Fruit fly (Drosophila melanogaster): ENCODE measurements around the gene CG10584.

Gene CG10584

DNA sequence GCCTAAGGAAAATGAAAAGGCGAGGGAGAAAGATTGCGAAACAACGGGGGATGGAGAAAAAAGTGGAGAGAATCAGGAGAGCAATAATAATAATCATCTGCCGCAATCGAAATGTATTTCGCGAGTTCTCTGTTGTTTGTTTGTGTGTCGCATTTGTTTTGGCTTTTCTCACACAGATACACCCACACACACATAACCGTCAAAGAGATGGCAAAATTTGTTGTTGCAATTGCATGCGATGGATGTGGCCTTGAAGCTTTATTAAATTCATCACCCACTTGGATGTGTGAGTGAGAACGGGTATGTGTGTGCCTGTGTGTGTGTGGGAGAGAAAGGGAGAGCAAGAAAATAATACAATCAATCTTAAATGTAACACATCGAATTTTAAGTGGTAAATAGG is 19.5 kb downstream of the CG10584 start:
- TF ChIP-seq Myc (optimal IDR thresholded peaks at IDR 0.05) = no peak
- no peak for TF ChIP-seq insv (optimal IDR thresholded peaks at IDR 0.05)
- TF ChIP-seq ttk (optimal IDR thresholded peaks at IDR 0.05) = no peak
- TF ChIP-seq psq (optimal IDR thresholded peaks at IDR 0.05) = no peak
- TF ChIP-seq Sin3A (optimal IDR thresholded peaks at IDR 0.05) = no peak

dm6 chr3L:21010846-21011607 is 20.1 kb downstream of the CG10584 start:
- TF ChIP-seq psq (optimal IDR thresholded peaks at IDR 0.05) (no peak), Sin3A (optimal IDR thresholded peaks at IDR 0.05) (no peak), ttk (optimal IDR thresholded peaks at IDR 0.05) (no peak), h (optimal IDR thresholded peaks at IDR 0.05) (no peak), Myc (optimal IDR thresholded peaks at IDR 0.05) (no peak), insv (optimal IDR thresholded peaks at IDR 0.05) (no peak)

DNA sequence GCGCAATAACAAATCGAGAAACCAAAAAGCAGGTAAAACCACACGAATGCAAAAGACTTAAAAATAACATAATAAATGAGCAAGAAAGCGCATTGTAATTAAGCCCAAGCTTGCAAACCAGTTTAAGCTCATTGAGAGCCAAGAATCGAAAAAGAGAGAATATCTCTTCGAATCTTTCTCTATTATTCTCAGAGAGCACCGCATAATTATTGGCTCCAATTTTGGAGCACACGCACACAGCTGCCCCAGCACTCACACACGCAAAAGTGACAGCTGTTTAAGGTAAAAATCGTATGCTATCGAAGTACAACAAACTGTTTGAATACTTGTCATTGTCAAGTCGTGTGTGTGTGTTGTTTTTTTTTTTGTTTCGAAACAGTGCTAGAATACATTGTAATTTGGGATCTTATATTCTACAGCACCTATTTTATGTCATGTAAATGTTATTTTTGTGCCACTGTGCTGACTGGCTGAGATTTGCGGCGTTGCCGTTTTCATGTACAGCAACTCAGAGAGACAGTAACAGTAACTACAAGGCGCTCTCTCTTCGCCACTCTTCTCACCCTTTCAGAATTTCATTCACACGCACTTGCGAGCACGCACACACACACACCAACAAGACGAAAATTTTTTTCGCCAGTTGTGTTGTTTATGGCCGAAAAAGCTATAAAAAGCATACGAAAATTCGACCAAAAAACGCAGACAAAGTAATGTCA is 21.6 kb downstream of the CG10584 start:
- no peak for TF ChIP-seq h (optimal IDR thresholded peaks at IDR 0.05)
- no peak for TF ChIP-seq ttk (optimal IDR thresholded peaks at IDR 0.05)
- no peak for TF ChIP-seq insv (optimal IDR thresholded peaks at IDR 0.05)
- no peak for TF ChIP-seq Myc (optimal IDR thresholded peaks at IDR 0.05)
- no peak for TF ChIP-seq Sin3A (optimal IDR thresholded peaks at IDR 0.05)
- TF ChIP-seq psq (optimal IDR thresholded peaks at IDR 0.05) = no peak

- TF ChIP-seq ttk (optimal IDR thresholded peaks at IDR 0.05) (no peak), insv (optimal IDR thresholded peaks at IDR 0.05) (no peak), psq (optimal IDR thresholded peaks at IDR 0.05) (no peak), Sin3A (optimal IDR thresholded peaks at IDR 0.05) (no peak), Myc (optimal IDR thresholded peaks at IDR 0.05) (no peak), h (optimal IDR thresholded peaks at IDR 0.05) (no peak)
Observed at dm6 chr3L:21008899-21009298, 22.3 kb downstream of the CG10584 start.

DNA sequence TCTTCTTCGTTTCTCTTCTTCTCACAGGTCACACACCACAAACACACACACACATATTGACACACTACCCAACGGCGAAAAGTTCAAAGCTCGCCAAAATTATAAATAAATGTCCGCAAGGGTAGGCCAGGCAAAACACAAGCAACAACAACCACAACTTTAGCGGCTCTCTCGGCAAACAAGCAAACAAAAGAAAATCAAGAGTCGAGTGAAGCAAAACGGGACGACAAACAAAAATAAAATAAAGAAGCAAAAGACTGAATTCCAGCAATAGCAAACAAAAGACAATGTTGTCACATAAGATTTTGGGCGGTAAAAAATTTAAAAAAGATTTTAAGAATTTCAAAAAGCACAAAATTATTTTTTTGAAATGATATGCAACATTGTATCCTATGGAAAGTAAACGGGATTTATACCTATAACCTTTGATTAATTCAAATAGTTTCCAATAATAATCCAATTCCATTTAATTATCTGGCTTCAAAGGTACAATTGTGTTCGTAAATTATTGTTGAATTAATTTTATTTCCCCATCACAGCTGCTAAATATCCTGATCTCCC is 22.8 kb downstream of the CG10584 start:
- TF ChIP-seq ttk (optimal IDR thresholded peaks at IDR 0.05) (no peak), insv (optimal IDR thresholded peaks at IDR 0.05) (no peak), h (optimal IDR thresholded peaks at IDR 0.05) (no peak), psq (optimal IDR thresholded peaks at IDR 0.05) (no peak), Sin3A (optimal IDR thresholded peaks at IDR 0.05) (no peak), Myc (optimal IDR thresholded peaks at IDR 0.05) (no peak)

DNA sequence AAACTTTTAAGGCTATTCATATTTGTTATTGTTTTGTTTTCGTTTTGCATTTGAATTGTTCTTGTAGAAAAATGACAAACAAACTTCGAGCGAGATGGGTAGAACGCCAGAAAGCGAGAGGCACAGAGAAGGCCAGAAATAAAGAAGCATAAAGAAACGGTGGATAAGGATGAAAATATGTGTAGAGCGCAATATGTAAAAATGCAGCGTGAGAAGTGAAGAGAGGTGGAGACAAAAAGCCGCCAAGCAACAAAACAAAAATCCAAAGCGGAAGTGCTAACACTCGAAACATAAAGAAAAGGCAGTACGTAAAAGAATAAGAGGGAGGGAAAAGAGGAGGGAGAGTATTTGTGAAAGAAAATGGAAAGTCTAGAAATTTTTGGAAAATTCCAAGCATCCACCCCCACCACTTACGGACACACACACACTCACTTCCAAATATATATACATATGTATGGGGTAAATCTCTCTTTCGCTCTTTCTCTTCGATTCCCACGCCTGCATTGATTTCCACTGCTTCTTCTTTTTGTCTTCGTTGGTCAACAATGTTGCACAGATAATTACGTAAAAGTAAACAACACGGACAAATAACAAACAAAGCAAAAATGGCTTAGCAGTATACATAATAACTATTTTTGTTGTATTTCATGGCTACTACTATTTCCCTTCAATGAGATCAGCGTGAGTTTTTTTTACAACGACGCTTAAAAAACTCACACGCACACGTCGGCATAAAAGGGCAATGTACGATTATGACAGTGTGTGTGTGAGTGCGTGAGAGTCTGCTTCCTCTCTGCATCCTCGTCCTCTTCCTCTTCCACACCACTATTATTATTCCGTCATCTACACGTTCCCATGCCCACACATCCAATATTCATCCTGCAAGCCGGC is 23.6 kb downstream of the CG10584 start:
- no peak for TF ChIP-seq ttk (optimal IDR thresholded peaks at IDR 0.05)
- no peak for TF ChIP-seq h (optimal IDR thresholded peaks at IDR 0.05)
- no peak for TF ChIP-seq insv (optimal IDR thresholded peaks at IDR 0.05)
- TF ChIP-seq psq (optimal IDR thresholded peaks at IDR 0.05) = no peak
- no peak for TF ChIP-seq Sin3A (optimal IDR thresholded peaks at IDR 0.05)
- no peak for TF ChIP-seq Myc (optimal IDR thresholded peaks at IDR 0.05)

DNA sequence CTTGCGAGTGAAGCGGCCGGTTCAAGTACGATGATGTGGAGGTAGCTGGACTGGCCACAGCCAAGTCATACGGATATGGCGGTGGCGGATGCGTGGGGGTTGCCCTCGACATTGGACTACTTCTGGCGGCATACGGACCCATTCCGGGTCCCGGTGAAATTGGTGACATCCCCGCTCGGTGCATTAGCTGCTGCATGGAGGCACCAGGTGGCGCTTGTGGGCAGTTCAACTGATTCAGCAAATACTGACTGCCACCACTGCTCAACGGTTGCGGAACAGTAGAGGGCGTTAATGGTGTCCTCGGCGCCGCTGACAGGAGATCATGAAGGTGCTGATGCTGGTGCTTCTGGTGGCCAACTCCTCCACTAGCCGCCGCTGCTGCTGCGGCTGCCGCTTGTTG is 31.5 kb downstream of the CG10584 start:
- TF ChIP-seq ttk (optimal IDR thresholded peaks at IDR 0.05) (no peak), h (optimal IDR thresholded peaks at IDR 0.05) (no peak), psq (optimal IDR thresholded peaks at IDR 0.05) (no peak), Myc (optimal IDR thresholded peaks at IDR 0.05) (no peak), insv (optimal IDR thresholded peaks at IDR 0.05) (no peak), Sin3A (optimal IDR thresholded peaks at IDR 0.05) (no peak)

dm6 chr3L:20991373-20991772 is 39.8 kb downstream of the CG10584 start, which contains the start of gene CG12984:
TSS of gene CG12984 (plus strand) at chr3L:20991673.
- TF ChIP-seq h (optimal IDR thresholded peaks at IDR 0.05) = no peak
- no peak for TF ChIP-seq insv (optimal IDR thresholded peaks at IDR 0.05)
- TF ChIP-seq ttk (optimal IDR thresholded peaks at IDR 0.05) = no peak
- no peak for TF ChIP-seq psq (optimal IDR thresholded peaks at IDR 0.05)

DNA sequence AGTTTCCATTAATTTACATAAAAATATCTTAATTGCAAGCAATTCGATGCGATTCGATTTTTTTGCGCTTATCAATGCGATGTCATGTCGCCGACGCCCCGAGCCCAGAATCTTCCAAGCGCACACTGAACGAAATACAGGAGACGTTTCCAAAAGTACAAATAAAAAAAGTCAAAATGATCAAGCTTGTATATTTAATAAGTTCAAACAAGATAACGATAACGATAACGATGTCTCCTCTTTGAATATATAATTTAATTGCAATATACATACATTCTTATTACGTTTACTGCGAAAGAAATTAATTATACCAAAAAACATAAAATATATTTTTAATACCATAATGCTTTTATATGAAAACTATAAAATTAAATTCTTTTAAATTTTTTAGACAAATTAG is 40.9 kb downstream of the CG10584 start:
- TF ChIP-seq psq (optimal IDR thresholded peaks at IDR 0.05) = no peak

DNA sequence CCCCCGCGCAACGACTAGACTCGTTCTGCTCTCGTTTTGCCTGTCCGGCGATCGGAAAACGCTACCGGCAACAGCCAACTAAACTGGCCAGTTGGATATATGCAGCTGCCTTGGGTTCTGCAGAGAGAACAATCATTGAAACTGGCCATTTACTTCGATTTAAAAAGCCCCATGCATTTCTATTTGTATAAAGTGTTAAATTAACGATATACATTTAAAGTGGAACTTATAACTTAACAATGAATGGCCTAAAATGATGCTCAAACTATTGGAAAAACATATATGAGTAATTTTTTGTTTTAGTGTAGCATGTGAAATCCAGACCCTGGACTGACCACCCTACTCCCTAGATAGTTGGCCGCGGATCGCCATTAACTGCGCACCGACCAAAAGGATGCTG is 42.3 kb downstream of the CG10584 start:
- TF ChIP-seq ttk (optimal IDR thresholded peaks at IDR 0.05) (no peak), Sin3A (optimal IDR thresholded peaks at IDR 0.05) (no peak), psq (optimal IDR thresholded peaks at IDR 0.05) (no peak), h (optimal IDR thresholded peaks at IDR 0.05) (no peak)

dm6 chr3L:20987895-20988294 is 43.3 kb downstream of the CG10584 start:
- TF ChIP-seq psq (optimal IDR thresholded peaks at IDR 0.05) (no peak), ttk (optimal IDR thresholded peaks at IDR 0.05) (no peak), h (optimal IDR thresholded peaks at IDR 0.05) (no peak)

dm6 chr3L:20986929-20987363 is 44.2 kb downstream of the CG10584 start:
- TF ChIP-seq Myc (optimal IDR thresholded peaks at IDR 0.05) = no peak
- no peak for TF ChIP-seq insv (optimal IDR thresholded peaks at IDR 0.05)
- no peak for TF ChIP-seq h (optimal IDR thresholded peaks at IDR 0.05)
- no peak for TF ChIP-seq psq (optimal IDR thresholded peaks at IDR 0.05)
- TF ChIP-seq Sin3A (optimal IDR thresholded peaks at IDR 0.05) = no peak
- TF ChIP-seq ttk (optimal IDR thresholded peaks at IDR 0.05) = no peak
